Worm (Caenorhabditis elegans) whole organism, L1 larva: ENCODE results near the gene srz-70.

Source experiments
- dpl-1 ChIP-seq, 3 experiments: fragments of 150-350 bp in 2 of 3; sonication (generic microtip) in 1 of 3; optimal IDR thresholded peaks; 2 replicates each; lab custom pipeline; 2014 to 2017; ENCODE audit warnings: missing biosample characterization in 3 of 3, missing genetic modification characterization in 3 of 3, missing genetic modification reagents in 3 of 3
- egl-27 ChIP-seq, 2 experiments: fragments of 150-350 bp in 1 of 2; sonication (generic microtip); optimal IDR thresholded peaks; 3 replicates each; lab custom pipeline; 2017 to 2018; ENCODE audit warnings: missing biosample characterization in 2 of 2, missing genetic modification characterization in 2 of 2, missing genetic modification reagents in 2 of 2
- nhr-77 ChIP-seq: fragments of 150-350 bp; optimal IDR thresholded peaks from 2 replicates; lab custom pipeline; 2014; ENCODE audit warnings: missing biosample characterization, missing genetic modification characterization
- snpc-4 ChIP-seq: fragments of 150-350 bp; optimal IDR thresholded peaks from 2 replicates; lab custom pipeline; 2014; ENCODE audit warnings: missing biosample characterization, missing genetic modification characterization
- snu-23 ChIP-seq: sonication (generic microtip); optimal IDR thresholded peaks from 2 replicates; lab custom pipeline; 2016; ENCODE audit warnings: missing genetic modification characterization, missing compliant biosample characterization
- sptf-1 ChIP-seq: fragments of 150-350 bp; optimal IDR thresholded peaks from 2 replicates; lab custom pipeline; 2014; ENCODE audit warnings: missing biosample characterization, missing genetic modification characterization
- unc-98 ChIP-seq: fragments of 200-800 bp; sonication (Bioruptor generic); IDR thresholded peaks from 2 replicates; pipeline ENCODE4 v1.3.6; 2022; ENCODE audit warnings: missing genetic modification characterization, missing compliant biosample characterization

ce11 chrIV:3526144-3526797, 47.5 kb upstream of the srz-70 start:
- TF ChIP-seq dpl-1 (GFP tag; optimal IDR thresholded peaks at IDR 0.05; lab: Kevin White, UChicago) = no peak
- TF ChIP-seq sptf-1 = no peak
- TF ChIP-seq egl-27 (tag; optimal IDR thresholded peaks at IDR 0.05; lab: Kevin White, UChicago) = no peak
- no peak for TF ChIP-seq nhr-77 (tag; lab: Kevin White, UChicago)
- TF ChIP-seq unc-98 (GFP tag; lab: Robert Waterston, UW) = no peak
- TF ChIP-seq snpc-4 (tag; lab: Kevin White, UChicago) = no peak
- no peak for TF ChIP-seq snu-23 (GFP tag; lab: Kevin White, UChicago)
